Fruit fly (Drosophila melanogaster) whole organism, embryonic: Measurements from ENCODE around the gene Notum.

Experiments used
- Ada2b ChIP-seq: fragments of 200-800 bp; sonication (Bioruptor generic); IDR thresholded peaks from 2 replicates; pipeline ENCODE4 v1.3.6; 2022; ENCODE audit warnings: missing biosample characterization, missing genetic modification characterization
- Antp ChIP-seq: fragments of 200-800 bp; sonication (Bioruptor generic); optimal IDR thresholded peaks from 3 replicates; lab custom pipeline; 2016; ENCODE audit warnings: missing biosample characterization, missing genetic modification characterization
- Blimp-1 ChIP-seq: fragments of 200-800 bp; sonication (Bioruptor generic); optimal IDR thresholded peaks from 3 replicates; lab custom pipeline; 2018; ENCODE audit warnings: missing biosample characterization, missing genetic modification characterization, mild to moderate bottlenecking, moderate library complexity, missing genetic modification reagents
- CG10274 ChIP-seq: fragments of 200-800 bp; sonication (Bioruptor generic); optimal IDR thresholded peaks from 3 replicates; lab custom pipeline; 2017; ENCODE audit warnings: missing biosample characterization, mild to moderate bottlenecking, missing genetic modification characterization
- CG10431 ChIP-seq: fragments of 200-800 bp; sonication (Bioruptor generic); optimal IDR thresholded peaks from 3 replicates; lab custom pipeline; 2018; ENCODE audit warnings: missing biosample characterization, mild to moderate bottlenecking, missing genetic modification characterization
- CG10654 ChIP-seq: fragments of 200-800 bp; sonication (Bioruptor generic); optimal IDR thresholded peaks from 2 replicates; lab custom pipeline; 2016; ENCODE audit warnings: missing biosample characterization, missing genetic modification characterization
- CG12219 ChIP-seq: fragments of 200-800 bp; sonication (Bioruptor generic); optimal IDR thresholded peaks from 3 replicates; lab custom pipeline; 2018; ENCODE audit warnings: missing biosample characterization, mild to moderate bottlenecking, missing genetic modification characterization
- CG12769 ChIP-seq: fragments of 200-800 bp; sonication (Bioruptor generic); optimal IDR thresholded peaks from 2 replicates; lab custom pipeline; 2019; ENCODE audit warnings: missing biosample characterization, mild to moderate bottlenecking, missing genetic modification characterization, moderate library complexity
- CG13424 ChIP-seq: fragments of 200-800 bp; sonication (Bioruptor generic); optimal IDR thresholded peaks from 2 replicates; lab custom pipeline; 2019; ENCODE audit warnings: missing biosample characterization, mild to moderate bottlenecking, missing genetic modification characterization, moderate library complexity
- CG14050 ChIP-seq: fragments of 200-800 bp; sonication (Bioruptor generic); IDR thresholded peaks from 3 replicates; pipeline ENCODE4 v1.3.6; 2022; ENCODE audit warnings: missing biosample characterization, missing genetic modification characterization
- CG18619 ChIP-seq: fragments of 200-800 bp; sonication (Bioruptor generic); optimal IDR thresholded peaks from 3 replicates; lab custom pipeline; 2017; ENCODE audit warnings: missing biosample characterization, mild to moderate bottlenecking, missing genetic modification characterization
- CG31441 ChIP-seq: fragments of 200-800 bp; sonication (Bioruptor generic); IDR thresholded peaks from 2 replicates; pipeline ENCODE4 v1.3.6; 2022; ENCODE audit warnings: missing biosample characterization, missing genetic modification characterization
- CG43689 ChIP-seq: fragments of 200-800 bp; sonication (Bioruptor generic); IDR thresholded peaks from 2 replicates; pipeline ENCODE4 v1.3.6; 2022; ENCODE audit warnings: missing biosample characterization, missing genetic modification characterization
- CG5180 ChIP-seq: fragments of 200-800 bp; sonication (Bioruptor generic); optimal IDR thresholded peaks from 3 replicates; lab custom pipeline; 2017; ENCODE audit warnings: missing biosample characterization, missing genetic modification characterization, mild to moderate bottlenecking, moderate library complexity, missing genetic modification reagents
- CG8089 ChIP-seq: fragments of 200-800 bp; sonication (Bioruptor generic); optimal IDR thresholded peaks from 3 replicates; lab custom pipeline; 2016; ENCODE audit warnings: missing biosample characterization, missing genetic modification characterization
- CG8359 ChIP-seq: fragments of 200-800 bp; sonication (Bioruptor generic); optimal IDR thresholded peaks from 2 replicates; lab custom pipeline; 2017; ENCODE audit warnings: missing biosample characterization, mild to moderate bottlenecking, missing genetic modification characterization, borderline replicate concordance
- CG9817 ChIP-seq: fragments of 200-800 bp; sonication (Bioruptor generic); optimal IDR thresholded peaks from 2 replicates; lab custom pipeline; 2018; ENCODE audit warnings: missing biosample characterization, mild to moderate bottlenecking, missing genetic modification characterization, moderate library complexity
- D ChIP-seq, 2 experiments: fragments of 200-800 bp in 1 of 2; fragments of >200 bp in 1 of 2; sonication (Bioruptor generic) in 1 of 2; optimal IDR thresholded peaks; 2 replicates in 1 of 2; 3 replicates in 1 of 2; lab custom pipeline; 2017; ENCODE audit warnings: mild to moderate bottlenecking in 1 of 2, missing biosample characterization in 1 of 2, missing genetic modification characterization in 1 of 2, missing genetic modification reagents in 1 of 2
- E2f1 ChIP-seq: fragments of 200-800 bp; sonication (Bioruptor generic); IDR thresholded peaks from 2 replicates; pipeline ENCODE4 v1.3.6; 2022; ENCODE audit warnings: missing biosample characterization, missing genetic modification characterization
- Elba2 ChIP-seq: fragments of 200-800 bp; sonication (Bioruptor generic); optimal IDR thresholded peaks from 3 replicates; lab custom pipeline; 2016; ENCODE audit warnings: missing biosample characterization, missing genetic modification characterization
- Hand ChIP-seq: fragments of 200-800 bp; sonication (Bioruptor generic); optimal IDR thresholded peaks from 2 replicates; lab custom pipeline; 2017; ENCODE audit warnings: mild to moderate bottlenecking, missing biosample characterization, missing genetic modification reagents, missing genetic modification characterization
- Lim3 ChIP-seq: fragments of 200-800 bp; sonication (Bioruptor generic); IDR thresholded peaks from 2 replicates; pipeline ENCODE4 v1.3.6; 2022; ENCODE audit warnings: missing biosample characterization, missing genetic modification characterization
- MESR4 ChIP-seq: fragments of 200-800 bp; sonication (Bioruptor generic); optimal IDR thresholded peaks from 2 replicates; lab custom pipeline; 2018; ENCODE audit warnings: missing biosample characterization, mild to moderate bottlenecking, missing genetic modification characterization, moderate library complexity
- MTF-1 ChIP-seq: fragments of 200-800 bp; sonication (Bioruptor generic); optimal IDR thresholded peaks from 2 replicates; lab custom pipeline; 2018; ENCODE audit warnings: missing biosample characterization, mild to moderate bottlenecking, missing genetic modification characterization, borderline replicate concordance
- Opbp ChIP-seq: fragments of 200-800 bp; sonication (Bioruptor generic); IDR thresholded peaks from 3 replicates; pipeline ENCODE4 v1.3.6; 2022; ENCODE audit warnings: missing biosample characterization, missing genetic modification characterization; ENCODE audit not compliant: partially characterized antibody
- Ravus ChIP-seq: fragments of 200-800 bp; sonication (Bioruptor generic); IDR thresholded peaks from 2 replicates; pipeline ENCODE4 v1.3.6; 2022; ENCODE audit warnings: missing biosample characterization, missing genetic modification characterization
- Trl ChIP-seq, 3 experiments: fragments of >200 bp in 2 of 3; fragments of 200-800 bp in 1 of 3; sonication (Bioruptor generic) in 1 of 3; optimal IDR thresholded peaks; 2 replicates in 1 of 3; 3 replicates in 2 of 3; lab custom pipeline; 2016 to 2017; ENCODE audit warnings: missing biosample characterization in 1 of 3, missing genetic modification characterization in 1 of 3
- YL-1 ChIP-seq: fragments of 200-800 bp; sonication (Bioruptor generic); optimal IDR thresholded peaks from 3 replicates; lab custom pipeline; 2017; ENCODE audit warnings: missing biosample characterization, mild to moderate bottlenecking, missing genetic modification characterization
- btn ChIP-seq: fragments of 200-800 bp; sonication (Bioruptor generic); optimal IDR thresholded peaks from 2 replicates; lab custom pipeline; 2016; ENCODE audit warnings: missing biosample characterization, missing genetic modification characterization
- chm ChIP-seq: fragments of 200-800 bp; sonication (Bioruptor generic); IDR thresholded peaks from 2 replicates; pipeline ENCODE4 v1.3.6; 2022; ENCODE audit warnings: missing biosample characterization, missing genetic modification characterization
- da ChIP-seq: fragments of 200-800 bp; sonication (Bioruptor generic); optimal IDR thresholded peaks from 2 replicates; lab custom pipeline; 2016; ENCODE audit warnings: missing biosample characterization, missing genetic modification characterization
- dmrt11E ChIP-seq: fragments of 200-800 bp; sonication (Bioruptor generic); optimal IDR thresholded peaks from 3 replicates; lab custom pipeline; 2018; ENCODE audit warnings: missing biosample characterization, mild to moderate bottlenecking, missing genetic modification characterization, moderate library complexity
- eve ChIP-seq, 2 experiments: fragments of >200 bp; optimal IDR thresholded peaks; 2 replicates each; lab custom pipeline; 2017; ENCODE audit warnings: missing biosample characterization in 2 of 2, missing genetic modification characterization in 2 of 2
- eyg ChIP-seq: fragments of 200-800 bp; sonication (Bioruptor generic); optimal IDR thresholded peaks from 3 replicates; lab custom pipeline; 2016; ENCODE audit warnings: missing biosample characterization, missing genetic modification characterization
- fd64A ChIP-seq: fragments of 200-800 bp; sonication (Bioruptor generic); optimal IDR thresholded peaks from 3 replicates; lab custom pipeline; 2018; ENCODE audit warnings: missing biosample characterization, mild to moderate bottlenecking, missing genetic modification characterization
- gcm2 ChIP-seq: fragments of 200-800 bp; sonication (Bioruptor generic); optimal IDR thresholded peaks from 2 replicates; lab custom pipeline; 2016; ENCODE audit warnings: missing biosample characterization, missing genetic modification characterization
- hbn ChIP-seq: fragments of 200-800 bp; sonication (Bioruptor generic); IDR thresholded peaks from 2 replicates; pipeline ENCODE4 v1.3.6; 2022; ENCODE audit warnings: missing biosample characterization, missing genetic modification characterization; ENCODE audit not compliant: partially characterized antibody
- lov ChIP-seq, 2 experiments: fragments of 200-800 bp in 1 of 2; fragments of >200 bp in 1 of 2; sonication (Bioruptor generic) in 1 of 2; IDR thresholded peaks in 1 of 2; optimal IDR thresholded peaks in 1 of 2; 2 replicates in 1 of 2; 3 replicates in 1 of 2; pipeline versions ENCODE4 v1.3.6 to Lab custom; 2017 to 2022; ENCODE audit warnings: missing biosample characterization in 1 of 2, missing genetic modification characterization in 1 of 2
- otp ChIP-seq: fragments of 200-800 bp; sonication (Bioruptor generic); IDR thresholded peaks from 3 replicates; pipeline ENCODE4, ENCODE4 v1.3.6; 2022; ENCODE audit warnings: missing biosample characterization, missing genetic modification characterization
- pho ChIP-seq: fragments of 200-800 bp; sonication (Bioruptor generic); optimal IDR thresholded peaks from 2 replicates; lab custom pipeline; 2016; ENCODE audit warnings: missing biosample characterization, missing genetic modification characterization
- phol ChIP-seq: fragments of 200-800 bp; sonication (Bioruptor generic); optimal IDR thresholded peaks from 3 replicates; lab custom pipeline; 2018; ENCODE audit warnings: missing biosample characterization, mild to moderate bottlenecking, missing genetic modification characterization, moderate library complexity
- ranshi ChIP-seq: fragments of 200-800 bp; sonication (Bioruptor generic); IDR thresholded peaks from 2 replicates; pipeline ENCODE4 v1.3.6; 2022; ENCODE audit warnings: missing biosample characterization, missing genetic modification characterization
- sim ChIP-seq: fragments of 200-800 bp; sonication (Bioruptor generic); IDR thresholded peaks from 2 replicates; pipeline ENCODE4 v1.3.6; 2022; ENCODE audit warnings: missing biosample characterization, missing genetic modification characterization
- sob ChIP-seq: fragments of 200-800 bp; sonication (Bioruptor generic); IDR thresholded peaks from 2 replicates; pipeline ENCODE4 v1.3.6; 2022; ENCODE audit warnings: missing biosample characterization, missing genetic modification characterization
- tgo ChIP-seq: fragments of 200-800 bp; sonication (Bioruptor generic); IDR thresholded peaks from 3 replicates; pipeline ENCODE4 v1.3.6; 2022; ENCODE audit warnings: missing biosample characterization, missing genetic modification characterization
- twi ChIP-seq: fragments of 200-800 bp; optimal IDR thresholded peaks from 2 replicates; lab custom pipeline; 2019; ENCODE audit warnings: missing biosample characterization, mild to moderate bottlenecking, missing genetic modification characterization, moderate library complexity

Notum gene

dm6 chr3L:16026065-16026789 lies 2.9 kb downstream of the Notum start (continued):
- peak; percentile 34 for TF ChIP-seq CG10654
- no peak for TF ChIP-seq Lim3
- peak; percentile 35; the same call in 1 of the 2 replicates for TF ChIP-seq ranshi (GFP tag; lab: Robert Waterston, UW)
- TF ChIP-seq eve (GFP tag; optimal IDR thresholded peaks at IDR 0.05; lab: Kevin White, UChicago): peak in 1 of 2 experiments; percentile 63
- peak; percentile 3 for TF ChIP-seq Hand (GFP tag; lab: Kevin White, UChicago)
- TF ChIP-seq CG9817 (tag; lab: Kevin White, UChicago): no peak
- TF ChIP-seq CG12219 (GFP tag; lab: Kevin White, UChicago): peak; percentile 66
- TF ChIP-seq hbn (GFP tag; lab: Robert Waterston, UW): no peak
- TF ChIP-seq da (GFP tag; lab: Kevin White, UChicago): peak; percentile 18
- TF ChIP-seq CG43689: 0 out of 2 replicates have a peak, but pooled peaks have one; percentile 20
- TF ChIP-seq chm (GFP tag; lab: Robert Waterston, UW): peak; percentile 87; the same call in 1 of the 2 replicates
- TF ChIP-seq sim: 0 out of 2 replicates have a peak, but pooled peaks have one; percentile 34
- peak; percentile 4 for TF ChIP-seq CG10274
- TF ChIP-seq E2f1 (GFP tag; lab: Robert Waterston, UW): peak; percentile 64; the same call in 1 of the 2 replicates
- no peak for TF ChIP-seq Ravus
- peak; percentile 57 for TF ChIP-seq gcm2 (GFP tag; lab: Kevin White, UChicago)
- TF ChIP-seq CG13424 (tag; lab: Kevin White, UChicago): peak; percentile 60
- no peak for TF ChIP-seq lov (optimal IDR thresholded peaks at IDR 0.05; lab: Kevin White, UChicago)
- TF ChIP-seq lov (GFP tag; IDR thresholded peaks at IDR 0.05; lab: Robert Waterston, UW): peak; percentile 87
- peak; percentile 81 for TF ChIP-seq MTF-1 (GFP tag; lab: Kevin White, UChicago)
- TF ChIP-seq YL-1 (GFP tag; lab: Kevin White, UChicago): peak; percentile 31
- peak; percentile 19 for TF ChIP-seq btn (GFP tag; lab: Kevin White, UChicago)
- TF ChIP-seq CG5180 (GFP tag; lab: Kevin White, UChicago): peak; percentile 53
- no peak for TF ChIP-seq MESR4 (GFP tag; lab: Kevin White, UChicago)
- TF ChIP-seq CG8089 (GFP tag; lab: Kevin White, UChicago): peak; percentile 54
- no peak for TF ChIP-seq D (optimal IDR thresholded peaks at IDR 0.05; lab: Kevin White, UChicago)
- peak; percentile 66 for TF ChIP-seq D (GFP tag; optimal IDR thresholded peaks at IDR 0.05; lab: Kevin White, UChicago)
- TF ChIP-seq dmrt11E (tag; lab: Kevin White, UChicago): peak; percentile 72
- TF ChIP-seq Trl (optimal IDR thresholded peaks at IDR 0.05; lab: Kevin White, UChicago): no peak
- TF ChIP-seq Trl (GFP tag; optimal IDR thresholded peaks at IDR 0.05; lab: Kevin White, UChicago): peak; percentile 62
- TF ChIP-seq Opbp (GFP tag; lab: Robert Waterston, UW): 0 out of 3 replicates have a peak, but pooled peaks have one; percentile 30
- peak; percentile 23 for TF ChIP-seq eyg (GFP tag; lab: Kevin White, UChicago)
- peak; percentile 32; the same call in 1 of the 3 replicates for TF ChIP-seq CG14050 (GFP tag; lab: Robert Waterston, UW)
- peak; percentile 56 for TF ChIP-seq CG8359 (GFP tag; lab: Kevin White, UChicago)
- peak; percentile 61 for TF ChIP-seq Blimp-1 (GFP tag; lab: Kevin White, UChicago)
- TF ChIP-seq otp (GFP tag; lab: Robert Waterston, UW): peak; percentile 80; the same call in 1 of the 3 replicates
- peak; percentile 54 for TF ChIP-seq CG18619 (GFP tag; lab: Kevin White, UChicago)
- peak; percentile 55 for TF ChIP-seq Antp (GFP tag; lab: Kevin White, UChicago)
- TF ChIP-seq twi (tag; lab: Kevin White, UChicago): peak; percentile 51
- TF ChIP-seq CG12769 (tag; lab: Kevin White, UChicago): peak; percentile 70
- TF ChIP-seq CG10431 (GFP tag; lab: Kevin White, UChicago): peak; percentile 83
- no peak for TF ChIP-seq Elba2 (GFP tag; lab: Kevin White, UChicago)
- peak; percentile 91 for TF ChIP-seq fd64A (GFP tag; lab: Kevin White, UChicago)
- TF ChIP-seq sob (GFP tag; lab: Robert Waterston, UW): peak; percentile 80
- peak; percentile 48 for TF ChIP-seq CG31441 (GFP tag; lab: Robert Waterston, UW)
- peak; percentile 25; the same call in 1 of the 2 replicates for TF ChIP-seq Ada2b (GFP tag; lab: Robert Waterston, UW)
- peak; percentile 41; the same call in 1 of the 3 replicates for TF ChIP-seq tgo (GFP tag; lab: Robert Waterston, UW)
- TF ChIP-seq pho (GFP tag; lab: Kevin White, UChicago): peak; percentile 42
- peak; percentile 36 for TF ChIP-seq phol (tag; lab: Kevin White, UChicago)
